Worm (Caenorhabditis elegans) whole organism, late embryonic: ENCODE data around the gene lron-3.

Source experiments
- F13H6.1 ChIP-seq: sonication (generic microtip); optimal IDR thresholded peaks from 2 replicates; lab custom pipeline; 2016; ENCODE audit warnings: missing genetic modification characterization, missing compliant biosample characterization
- K02D7.2 ChIP-seq: sonication (generic microtip); optimal IDR thresholded peaks from 2 replicates; lab custom pipeline; 2017; ENCODE audit warnings: mild to moderate bottlenecking, missing genetic modification characterization, missing compliant biosample characterization
- K09A11.1 ChIP-seq: sonication (generic microtip); optimal IDR thresholded peaks from 2 replicates; lab custom pipeline; 2017; ENCODE audit warnings: antibody characterized with exemption, mild to moderate bottlenecking, missing genetic modification characterization, missing compliant biosample characterization; ENCODE audit not compliant: insufficient read depth
- Y22D7AL.16 ChIP-seq: sonication (generic microtip); optimal IDR thresholded peaks from 2 replicates; lab custom pipeline; 2016; ENCODE audit warnings: missing genetic modification characterization, missing compliant biosample characterization
- ceh-18 ChIP-seq: sonication (generic microtip); optimal IDR thresholded peaks from 2 replicates; lab custom pipeline; 2016; ENCODE audit warnings: missing genetic modification characterization, missing compliant biosample characterization
- ceh-19 ChIP-seq: fragments of 200-800 bp; sonication (Bioruptor generic); optimal IDR thresholded peaks from 2 replicates; lab custom pipeline; 2018; ENCODE audit warnings: mild to moderate bottlenecking, missing genetic modification characterization, missing compliant biosample characterization
- ceh-22 ChIP-seq: sonication (generic microtip); optimal IDR thresholded peaks from 2 replicates; lab custom pipeline; 2017; ENCODE audit warnings: missing biosample characterization, missing genetic modification characterization
- ceh-30 ChIP-seq: fragments of 150-350 bp; optimal IDR thresholded peaks from 2 replicates; lab custom pipeline; 2014; ENCODE audit warnings: missing biosample characterization, missing genetic modification characterization
- ceh-34 ChIP-seq: sonication (generic microtip); optimal IDR thresholded peaks from 2 replicates; lab custom pipeline; 2016; ENCODE audit warnings: mild to moderate bottlenecking, missing genetic modification characterization, missing compliant biosample characterization
- ceh-6 ChIP-seq: fragments of 200-800 bp; sonication (Bioruptor generic); optimal IDR thresholded peaks from 2 replicates; lab custom pipeline; 2018; ENCODE audit warnings: mild to moderate bottlenecking, missing genetic modification characterization, missing compliant biosample characterization
- ceh-9 ChIP-seq: sonication (generic microtip); optimal IDR thresholded peaks from 2 replicates; lab custom pipeline; 2016; ENCODE audit warnings: mild to moderate bottlenecking, missing genetic modification characterization, inconsistent platforms, missing compliant biosample characterization
- che-1 ChIP-seq: sonication (generic microtip); optimal IDR thresholded peaks from 2 replicates; lab custom pipeline; 2016; ENCODE audit warnings: mild to moderate bottlenecking, missing genetic modification characterization, missing compliant biosample characterization
- dmd-4 ChIP-seq: sonication (generic microtip); optimal IDR thresholded peaks from 2 replicates; lab custom pipeline; 2016; ENCODE audit warnings: borderline replicate concordance, missing genetic modification characterization, missing compliant biosample characterization
- dve-1 ChIP-seq: sonication (generic microtip); optimal IDR thresholded peaks from 2 replicates; lab custom pipeline; 2017; ENCODE audit warnings: antibody characterized with exemption, mild to moderate bottlenecking, missing genetic modification characterization, missing compliant biosample characterization
- elt-2 ChIP-seq: sonication (generic microtip); optimal IDR thresholded peaks from 2 replicates; lab custom pipeline; 2016; ENCODE audit warnings: missing genetic modification reagents, missing genetic modification characterization, missing compliant biosample characterization
- elt-4 ChIP-seq: sonication (generic microtip); optimal IDR thresholded peaks from 2 replicates; lab custom pipeline; 2016; ENCODE audit warnings: missing genetic modification characterization, missing compliant biosample characterization
- ets-4 ChIP-seq: sonication (generic microtip); optimal IDR thresholded peaks from 2 replicates; lab custom pipeline; 2016; ENCODE audit warnings: missing genetic modification characterization, missing compliant biosample characterization
- eyg-1 ChIP-seq: sonication (generic microtip); optimal IDR thresholded peaks from 2 replicates; lab custom pipeline; 2016; ENCODE audit warnings: missing genotype, missing genetic modification characterization, missing compliant biosample characterization
- fkh-6 ChIP-seq: sonication (generic microtip); optimal IDR thresholded peaks from 2 replicates; lab custom pipeline; 2016; ENCODE audit warnings: missing genetic modification characterization, missing compliant biosample characterization
- gmeb-2 ChIP-seq: sonication (generic microtip); optimal IDR thresholded peaks from 2 replicates; lab custom pipeline; 2016; ENCODE audit warnings: missing genetic modification characterization, inconsistent platforms, missing compliant biosample characterization
- hlh-13 ChIP-seq: fragments of 200-800 bp; sonication (Bioruptor generic); optimal IDR thresholded peaks from 2 replicates; lab custom pipeline; 2018; ENCODE audit warnings: mild to moderate bottlenecking, missing genetic modification characterization, missing compliant biosample characterization
- hlh-15 ChIP-seq: sonication (generic microtip); optimal IDR thresholded peaks from 2 replicates; lab custom pipeline; 2016; ENCODE audit warnings: missing genetic modification characterization, missing compliant biosample characterization
- hlh-30 ChIP-seq: sonication (generic microtip); optimal IDR thresholded peaks from 2 replicates; lab custom pipeline; 2017; ENCODE audit warnings: antibody characterized with exemption, missing genetic modification characterization, missing compliant biosample characterization; ENCODE audit not compliant: insufficient read depth
- hlh-6 ChIP-seq: sonication (generic microtip); optimal IDR thresholded peaks from 2 replicates; lab custom pipeline; 2016; ENCODE audit warnings: missing genotype, missing genetic modification characterization, missing compliant biosample characterization
- hlh-8 ChIP-seq: sonication (generic microtip); optimal IDR thresholded peaks from 2 replicates; lab custom pipeline; 2016; ENCODE audit warnings: missing genotype, missing genetic modification characterization, missing compliant biosample characterization
- mec-3 ChIP-seq: sonication (generic microtip); optimal IDR thresholded peaks from 2 replicates; lab custom pipeline; 2016; ENCODE audit warnings: borderline replicate concordance, missing genetic modification characterization, missing compliant biosample characterization
- nfya-1 ChIP-seq: sonication (generic microtip); optimal IDR thresholded peaks from 2 replicates; lab custom pipeline; 2017; ENCODE audit warnings: missing genetic modification characterization, mild to moderate bottlenecking, missing compliant biosample characterization, antibody characterized with exemption, moderate library complexity
- nhr-232 ChIP-seq: sonication (generic microtip); optimal IDR thresholded peaks from 2 replicates; lab custom pipeline; 2016; ENCODE audit warnings: missing genetic modification characterization, missing compliant biosample characterization
- pag-3 ChIP-seq: sonication (generic microtip); optimal IDR thresholded peaks from 2 replicates; lab custom pipeline; 2016; ENCODE audit warnings: missing compliant biosample characterization, missing genetic modification characterization, borderline replicate concordance
- pat-9 ChIP-seq: fragments of 200-800 bp; sonication (Bioruptor generic); optimal IDR thresholded peaks from 2 replicates; lab custom pipeline; 2018; ENCODE audit warnings: mild to moderate bottlenecking, missing genetic modification characterization, moderate library complexity, missing compliant biosample characterization
- pax-1 ChIP-seq: fragments of 150-350 bp; optimal IDR thresholded peaks from 2 replicates; lab custom pipeline; 2014; ENCODE audit warnings: missing biosample characterization, missing genetic modification characterization
- pha-2 ChIP-seq: sonication (generic microtip); optimal IDR thresholded peaks from 2 replicates; lab custom pipeline; 2017; ENCODE audit warnings: mild to moderate bottlenecking, missing genetic modification characterization, missing compliant biosample characterization
- pha-4 ChIP-seq: fragments of 150-350 bp; optimal IDR thresholded peaks from 2 replicates; lab custom pipeline; 2018; ENCODE audit warnings: missing biosample characterization, missing genetic modification reagents, missing genetic modification characterization
- pqm-1 ChIP-seq: sonication (generic microtip); optimal IDR thresholded peaks from 2 replicates; lab custom pipeline; 2016; ENCODE audit warnings: missing genetic modification characterization, missing compliant biosample characterization
- pros-1 ChIP-seq: fragments of 150-350 bp; optimal IDR thresholded peaks from 2 replicates; lab custom pipeline; 2014; ENCODE audit warnings: missing biosample characterization, missing genetic modification reagents, missing genetic modification characterization
- ref-2 ChIP-seq: sonication (generic microtip); optimal IDR thresholded peaks from 2 replicates; lab custom pipeline; 2016; ENCODE audit warnings: missing genetic modification characterization, missing compliant biosample characterization
- sox-4 ChIP-seq: sonication (generic microtip); optimal IDR thresholded peaks from 2 replicates; lab custom pipeline; 2017; ENCODE audit warnings: mild to moderate bottlenecking, missing genetic modification characterization, inconsistent platforms, missing compliant biosample characterization
- syd-9 ChIP-seq: sonication (generic microtip); optimal IDR thresholded peaks from 2 replicates; lab custom pipeline; 2016; ENCODE audit warnings: mild to moderate bottlenecking, missing genetic modification characterization, moderate library complexity, missing compliant biosample characterization
- tbx-2 ChIP-seq: sonication (generic microtip); optimal IDR thresholded peaks from 2 replicates; lab custom pipeline; 2016; ENCODE audit warnings: missing genetic modification characterization, missing compliant biosample characterization
- tbx-7 ChIP-seq: sonication (generic microtip); optimal IDR thresholded peaks from 2 replicates; lab custom pipeline; 2016; ENCODE audit warnings: missing genotype, missing genetic modification characterization, missing compliant biosample characterization
- unc-42 ChIP-seq: sonication (generic microtip); optimal IDR thresholded peaks from 2 replicates; lab custom pipeline; 2016; ENCODE audit warnings: missing genotype, missing genetic modification characterization, missing compliant biosample characterization
- unc-55 ChIP-seq: sonication (generic microtip); optimal IDR thresholded peaks from 2 replicates; lab custom pipeline; 2017; ENCODE audit warnings: missing biosample characterization, missing genetic modification reagents, missing genetic modification characterization
- unc-86 ChIP-seq: sonication (generic microtip); optimal IDR thresholded peaks from 2 replicates; lab custom pipeline; 2016; ENCODE audit warnings: missing genetic modification characterization, missing compliant biosample characterization

Gene lron-3

ce11 chrX:15535190-15535636 lies 22.5 kb downstream of the lron-3 start (continued):
- TF ChIP-seq dmd-4 (no peak), Y22D7AL.16 (tag; lab: Kevin White, UChicago) (no peak), K09A11.1 (tag; lab: Kevin White, UChicago) (no peak), pqm-1 (tag; lab: Kevin White, UChicago) (no peak), hlh-30 (tag; lab: Kevin White, UChicago) (peak; percentile 66), tbx-7 (tag; lab: Kevin White, UChicago) (no peak), pat-9 (no peak), ceh-34 (tag; lab: Kevin White, UChicago) (peak; percentile 59), tbx-2 (tag; lab: Kevin White, UChicago) (peak; percentile 54), unc-86 (no peak), mec-3 (tag; lab: Kevin White, UChicago) (no peak), ceh-22 (no peak), K02D7.2 (tag; lab: Kevin White, UChicago) (no peak), dve-1 (no peak), ceh-19 (GFP tag; lab: Kevin White, UChicago) (peak; percentile 41), ceh-9 (tag; lab: Kevin White, UChicago) (no peak), gmeb-2 (tag; lab: Kevin White, UChicago) (no peak), unc-55 (GFP tag; lab: Kevin White, UChicago) (peak; percentile 27), hlh-13 (GFP tag; lab: Kevin White, UChicago) (no peak), eyg-1 (tag; lab: Kevin White, UChicago) (no peak), elt-2 (tag; lab: Kevin White, UChicago) (no peak), ets-4 (no peak), hlh-6 (tag; lab: Kevin White, UChicago) (no peak), pros-1 (tag; lab: Kevin White, UChicago) (no peak)

- TF ChIP-seq ceh-9 (tag; lab: Kevin White, UChicago), result no peak
- peak; percentile 56 for TF ChIP-seq unc-42
- TF ChIP-seq unc-55 (GFP tag; lab: Kevin White, UChicago), result no peak
These were observed 24.5 kb downstream of the lron-3 start for ce11 chrX:15533260-15533659.

ce11 chrX:15528472-15528871 lies 29.3 kb downstream of the lron-3 start:
- TF ChIP-seq pax-1 (no peak), che-1 (no peak), ceh-30 (no peak), ceh-22 (no peak), ceh-18 (tag; lab: Kevin White, UChicago) (no peak), pros-1 (tag; lab: Kevin White, UChicago) (no peak), ref-2 (tag; lab: Kevin White, UChicago) (no peak), elt-2 (tag; lab: Kevin White, UChicago) (no peak), nfya-1 (no peak), ceh-19 (GFP tag; lab: Kevin White, UChicago) (no peak), hlh-15 (tag; lab: Kevin White, UChicago) (no peak), unc-86 (no peak), pha-4 (no peak)
- TF ChIP-seq, all 69 proteins: peak for 0

ce11 chrX:15515798-15516197 lies 42.0 kb downstream of the lron-3 start:
- TF ChIP-seq pax-1 (no peak), sox-4 (peak; percentile 19)
- TF ChIP-seq, all 69 proteins: peak for 1

- TF ChIP-seq Y22D7AL.16 (tag; lab: Kevin White, UChicago), result no peak
- no peak for TF ChIP-seq syd-9 (tag; lab: Kevin White, UChicago)
- no peak for TF ChIP-seq elt-4 (tag; lab: Kevin White, UChicago)
- no peak for TF ChIP-seq fkh-6 (tag; lab: Kevin White, UChicago)
- no peak for TF ChIP-seq che-1
- TF ChIP-seq nfya-1, result no peak
- no peak for TF ChIP-seq hlh-8 (tag; lab: Kevin White, UChicago)
- TF ChIP-seq gmeb-2 (tag; lab: Kevin White, UChicago), result no peak
- no peak for TF ChIP-seq ceh-6
- no peak for TF ChIP-seq hlh-13 (GFP tag; lab: Kevin White, UChicago)
- TF ChIP-seq pha-2 (tag; lab: Kevin White, UChicago), result no peak
- no peak for TF ChIP-seq dve-1
- no peak for TF ChIP-seq nhr-232 (tag; lab: Kevin White, UChicago)
- no peak for TF ChIP-seq pax-1
- TF ChIP-seq F13H6.1 (tag; lab: Kevin White, UChicago), result no peak
- TF ChIP-seq pag-3, result no peak
- TF ChIP-seq hlh-6 (tag; lab: Kevin White, UChicago), result no peak
- TF ChIP-seq sox-4, result no peak
- no peak for TF ChIP-seq hlh-30 (tag; lab: Kevin White, UChicago)
These were observed 43.2 kb downstream of the lron-3 start for ce11 chrX:15514547-15514946.
